Worm (Caenorhabditis elegans): ENCODE results near the gene srx-47.

The srx-47 gene

DNA sequence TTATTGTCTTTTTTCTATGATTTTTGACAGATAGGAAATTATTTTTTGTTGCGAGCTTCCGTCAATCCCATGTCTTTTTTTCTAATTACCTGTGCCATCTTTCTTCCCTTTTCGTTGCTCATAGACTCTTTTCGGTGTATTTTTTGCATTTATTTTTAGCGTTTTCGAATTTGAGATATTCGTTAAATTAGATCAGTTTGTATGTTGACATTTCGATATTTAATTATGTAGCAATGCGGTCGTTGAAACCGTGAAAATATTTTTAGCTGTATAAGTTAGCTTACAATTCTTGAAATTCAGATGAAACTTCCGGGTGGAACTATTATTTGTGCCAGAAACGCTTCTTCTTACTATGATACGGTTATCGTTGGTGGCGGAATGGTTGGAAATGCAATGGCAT is 13.3 kb upstream of the srx-47 start, which contains the start of gene coq-6:
coq-6 (plus strand) TSS at position 301 of the 400 bp plus-strand sequence.
- TF ChIP-seq cebp-1 (GFP tag; IDR thresholded peaks at IDR 0.05): no peak
- TF ChIP-seq cebp-1 (tag; optimal IDR thresholded peaks at IDR 0.05): peak; percentile 1
- no peak for TF ChIP-seq snpc-1.3 (tag; optimal IDR thresholded peaks at IDR 0.05; ENCODE audit: insufficient read depth)

DNA sequence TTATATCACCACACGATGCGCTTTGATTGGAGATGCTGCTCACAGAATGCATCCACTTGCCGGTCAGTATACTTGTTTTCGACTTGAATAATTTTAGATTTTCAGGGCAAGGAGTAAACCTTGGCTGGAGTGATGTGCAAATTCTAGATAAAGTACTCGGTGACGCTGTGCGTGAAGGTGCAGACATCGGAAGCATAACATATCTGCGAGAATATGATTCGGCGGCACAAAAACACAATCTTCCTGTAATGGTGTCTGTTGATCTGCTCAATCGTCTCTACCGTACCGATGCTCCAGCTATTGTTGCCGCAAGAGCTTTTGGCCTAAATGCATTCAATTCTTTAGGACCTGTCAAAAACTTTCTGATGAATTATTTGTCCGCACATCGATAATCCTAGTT is 11.3 kb upstream of the srx-47 start:
- TF ChIP-seq nhr-179 (tag; optimal IDR thresholded peaks at IDR 0.05): no peak
- no peak for TF ChIP-seq egl-44 (GFP tag; IDR thresholded peaks at IDR 0.05)
- TF ChIP-seq fkh-3 (tag; optimal IDR thresholded peaks at IDR 0.05): no peak
- TF ChIP-seq sptf-2 (GFP tag; optimal IDR thresholded peaks at IDR 0.05): no peak
- 0 out of 2 replicates have a peak, but pooled peaks have one; percentile 9 for TF ChIP-seq attf-3 (GFP tag; conservative IDR thresholded peaks at IDR 0.05)
- TF ChIP-seq ama-1 (optimal IDR thresholded peaks at IDR 0.05): peak; percentile 96
- no peak for TF ChIP-seq ama-1 (GFP tag; optimal IDR thresholded peaks at IDR 0.05)
- no peak for TF ChIP-seq ztf-25 (GFP tag; IDR thresholded peaks at IDR 0.05)
- TF ChIP-seq nhr-90 (tag; optimal IDR thresholded peaks at IDR 0.05): no peak
- no peak for TF ChIP-seq die-1 (tag; optimal IDR thresholded peaks at IDR 0.05)
- TF ChIP-seq B0035.1 (tag; optimal IDR thresholded peaks at IDR 0.05): no peak
- TF ChIP-seq zfh-2 (GFP tag; conservative IDR thresholded peaks at IDR 0.05): no peak
- no peak for TF ChIP-seq ztf-3 (GFP tag; optimal IDR thresholded peaks at IDR 0.05)
- TF ChIP-seq ztf-6 (GFP tag; IDR thresholded peaks at IDR 0.05): no peak
- TF ChIP-seq ceh-58 (GFP tag; IDR thresholded peaks at IDR 0.05): 0 out of 2 replicates have a peak, but pooled peaks have one; percentile 1
- no peak for TF ChIP-seq bed-2 (GFP tag; IDR thresholded peaks at IDR 0.05)
- TF ChIP-seq efl-1 (GFP tag; optimal IDR thresholded peaks at IDR 0.05): no peak
- no peak for TF ChIP-seq somi-1 (GFP tag; optimal IDR thresholded peaks at IDR 0.05)
- TF ChIP-seq ceh-100 (GFP tag; IDR thresholded peaks at IDR 0.05): no peak; the same call in 1 of the 2 replicates
- 0 out of 2 replicates have a peak, but pooled peaks have one; percentile 41 for TF ChIP-seq B0336.3 (GFP tag; IDR thresholded peaks at IDR 0.05)
- TF ChIP-seq sdz-38 (tag; optimal IDR thresholded peaks at IDR 0.05): no peak
- no peak for TF ChIP-seq K12H6.12 (tag; optimal IDR thresholded peaks at IDR 0.05)
- no peak for TF ChIP-seq mel-28 (tag; optimal IDR thresholded peaks at IDR 0.05; ENCODE audit: borderline replicate concordance)
- no peak for TF ChIP-seq snpc-1.3 (tag; optimal IDR thresholded peaks at IDR 0.05; ENCODE audit: insufficient read depth)
- TF ChIP-seq akir-1 (GFP tag; optimal IDR thresholded peaks at IDR 0.05): no peak
- TF ChIP-seq him-1 (tag; optimal IDR thresholded peaks at IDR 0.05): no peak
- no peak for TF ChIP-seq nfya-2 (GFP tag; IDR thresholded peaks at IDR 0.05)
- TF ChIP-seq madf-3 (GFP tag; IDR thresholded peaks at IDR 0.05): 0 out of 2 replicates have a peak, but pooled peaks have one; percentile 7
- TF ChIP-seq lag-1 (GFP tag; IDR thresholded peaks at IDR 0.05): no peak
- TF ChIP-seq ztf-22 (GFP tag; optimal IDR thresholded peaks at IDR 0.05): no peak
- TF ChIP-seq ceh-79 (tag; optimal IDR thresholded peaks at IDR 0.05): no peak
- no peak for TF ChIP-seq B0019.2 (GFP tag; conservative IDR thresholded peaks at IDR 0.05)
- TF ChIP-seq rpc-1 (optimal IDR thresholded peaks at IDR 0.05): no peak
- TF ChIP-seq rpc-1 (tag; optimal IDR thresholded peaks at IDR 0.05): no peak
- TF ChIP-seq F22D6.2 (tag; optimal IDR thresholded peaks at IDR 0.05): no peak
- peak; percentile 41 for TF ChIP-seq ztf-26 (tag; optimal IDR thresholded peaks at IDR 0.05)
- TF ChIP-seq dpl-1 (GFP tag; optimal IDR thresholded peaks at IDR 0.05): no peak
- no peak for TF ChIP-seq Y56A3A.18 (GFP tag; IDR thresholded peaks at IDR 0.05)
- TF ChIP-seq let-526 (GFP tag; IDR thresholded peaks at IDR 0.05): 0 out of 2 replicates have a peak, but pooled peaks have one; percentile 49
- no peak for TF ChIP-seq F10E7.11 (tag; optimal IDR thresholded peaks at IDR 0.05)
- TF ChIP-seq ZK185.1 (tag; optimal IDR thresholded peaks at IDR 0.05; ENCODE audit: poor library complexity, severe bottlenecking): peak; percentile 75
- 0 out of 2 replicates have a peak, but pooled peaks have one; percentile 22 for TF ChIP-seq cebp-1 (GFP tag; IDR thresholded peaks at IDR 0.05)
- TF ChIP-seq cebp-1 (tag; optimal IDR thresholded peaks at IDR 0.05): peak; percentile 58
- TF ChIP-seq Y53F4B.3 (GFP tag; IDR thresholded peaks at IDR 0.05): no peak
- TF ChIP-seq ccch-3 (GFP tag; optimal IDR thresholded peaks at IDR 0.05): no peak
- peak; percentile 17 for TF ChIP-seq attf-5 (GFP tag; optimal IDR thresholded peaks at IDR 0.05)
- TF ChIP-seq F55B11.4 (tag; optimal IDR thresholded peaks at IDR 0.05; ENCODE audit: borderline replicate concordance, insufficient read depth): no peak

All from whole organism, young adult.